Worm (Caenorhabditis elegans): ENCODE measurements around the gene C55A6.3.

DNA sequence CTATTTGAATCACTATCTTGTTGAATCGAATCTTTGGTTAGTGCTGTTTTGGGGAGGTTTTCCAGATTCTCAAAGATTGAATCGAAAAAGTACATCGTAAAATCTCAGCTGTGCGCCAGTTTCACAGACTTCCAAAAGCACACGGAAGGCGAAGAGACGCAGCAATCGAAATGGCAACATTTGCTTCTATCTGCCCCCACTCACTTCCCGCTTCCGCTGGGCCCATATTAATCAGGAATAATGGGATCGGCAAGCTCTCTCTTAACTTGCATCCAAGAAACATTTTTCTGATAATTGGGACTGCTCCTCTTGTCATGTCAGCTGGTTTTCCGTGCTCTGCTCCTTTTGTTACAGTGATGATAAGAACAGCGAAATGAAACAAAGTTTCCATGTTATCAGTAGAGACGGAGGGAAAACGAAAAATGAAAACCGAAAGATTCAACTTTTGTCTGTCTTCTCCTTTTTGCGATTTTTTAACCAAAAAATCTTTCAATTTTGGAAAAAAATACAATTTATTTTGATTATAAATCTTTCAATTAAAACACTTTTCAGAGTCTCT is 22.3 kb upstream of the C55A6.3 start:
- no peak for TF ChIP-seq nhr-90 (tag; optimal IDR thresholded peaks at IDR 0.05)
- no peak for TF ChIP-seq ets-4 (GFP tag; optimal IDR thresholded peaks at IDR 0.05)
- no peak for TF ChIP-seq B0019.2 (GFP tag; conservative IDR thresholded peaks at IDR 0.05)
